Fruit fly (Drosophila melanogaster): ENCODE measurements around the gene GMF.
A peak's percentile ranks its signal among the peaks of the same experiment; 100 is the strongest.

GMF gene

DNA sequence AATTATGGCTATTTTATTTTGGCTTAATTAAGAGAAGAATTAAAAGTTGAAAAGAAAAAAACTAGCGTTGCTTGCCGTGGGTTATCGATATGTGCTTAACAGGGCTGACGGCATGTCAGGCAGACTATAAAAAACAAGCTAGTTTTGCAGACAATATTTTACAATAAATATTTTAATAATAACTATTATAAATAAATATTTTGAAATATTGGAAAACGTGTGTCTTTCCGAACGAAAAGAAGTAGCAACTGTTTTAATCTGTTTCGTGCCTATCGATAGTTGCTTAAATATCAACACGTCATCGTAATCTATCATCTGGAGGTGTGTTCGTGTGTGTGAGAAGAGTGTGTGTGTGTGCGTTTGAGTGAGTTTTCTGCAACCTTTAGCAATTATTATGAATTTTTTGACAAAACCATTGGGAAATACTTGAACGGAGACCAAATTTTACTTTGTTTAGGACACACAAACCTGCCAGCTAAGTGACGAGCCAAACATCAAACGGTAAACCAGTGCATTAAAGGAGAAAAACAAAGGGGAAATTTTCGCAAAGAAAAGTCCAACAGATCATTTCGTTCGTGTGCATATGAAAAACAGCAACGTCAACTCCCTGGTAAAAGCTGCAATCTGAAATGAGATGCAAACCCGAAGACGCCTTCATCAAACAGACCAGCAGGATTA, 4.4 kb upstream of the GMF start, which contains the start of the genes CG5861 and Syx5 (continued):
- TF ChIP-seq insv (GFP tag; optimal IDR thresholded peaks at IDR 0.05) (peak in 1 of 2 experiments; percentile 43), CG1602 (GFP tag; optimal IDR thresholded peaks at IDR 0.05) (no peak), Sry-β (GFP tag; optimal IDR thresholded peaks at IDR 0.05) (peak; percentile 85), CrebB (tag; optimal IDR thresholded peaks at IDR 0.05) (peak; percentile 50), Taf1 (GFP tag; IDR thresholded peaks at IDR 0.05) (no peak), wek (GFP tag; optimal IDR thresholded peaks at IDR 0.05) (no peak), CG13123 (GFP tag; optimal IDR thresholded peaks at IDR 0.05) (no peak), NfI (GFP tag; optimal IDR thresholded peaks at IDR 0.05) (peak; percentile 72), Hr39 (optimal IDR thresholded peaks at IDR 0.05) (no peak), ftz-f1 (GFP tag; optimal IDR thresholded peaks at IDR 0.05) (no peak), Kr (GFP tag; optimal IDR thresholded peaks at IDR 0.05) (no peak), z (GFP tag; IDR thresholded peaks at IDR 0.05) (peak; percentile 96), HLH3B (GFP tag; IDR thresholded peaks at IDR 0.05) (peak; percentile 40; the same call in 1 of the 2 replicates), CG6854 (GFP tag; optimal IDR thresholded peaks at IDR 0.05) (no peak), CG1233 (GFP tag; optimal IDR thresholded peaks at IDR 0.05) (peak; percentile 29), Ets97D (GFP tag; optimal IDR thresholded peaks at IDR 0.05) (peak; percentile 32), bbx (GFP tag; IDR thresholded peaks at IDR 0.05; ENCODE audit: partially characterized antibody) (no peak; the same call in none of the 2 replicates), row (GFP tag; IDR thresholded peaks at IDR 0.05) (peak; percentile 86), Hr78 (GFP tag; optimal IDR thresholded peaks at IDR 0.05) (peak in 1 of 2 experiments; percentile 18), Abd-B (GFP tag; optimal IDR thresholded peaks at IDR 0.05) (no peak), prd (optimal IDR thresholded peaks at IDR 0.05) (no peak), prd (GFP tag; IDR thresholded peaks at IDR 0.05) (peak; percentile 67), Dip3 (GFP tag; optimal IDR thresholded peaks at IDR 0.05) (no peak), esg (GFP tag; conservative IDR thresholded peaks at IDR 0.05) (peak; percentile 44; the same call in 1 of the 2 replicates), CG14014 (GFP tag; IDR thresholded peaks at IDR 0.05) (peak; percentile 16; the same call in 1 of the 2 replicates), en (GFP tag; optimal IDR thresholded peaks at IDR 0.05) (no peak), ash1 (GFP tag; optimal IDR thresholded peaks at IDR 0.05) (no peak), fru (optimal IDR thresholded peaks at IDR 0.05) (no peak), eve (GFP tag; optimal IDR thresholded peaks at IDR 0.05) (no peak), Max (GFP tag; optimal IDR thresholded peaks at IDR 0.05) (peak; percentile 45), CG3407 (GFP tag; optimal IDR thresholded peaks at IDR 0.05) (peak; percentile 30), CG14860 (GFP tag; IDR thresholded peaks at IDR 0.05; ENCODE audit: partially characterized antibody) (peak; percentile 88), fd3F (GFP tag; optimal IDR thresholded peaks at IDR 0.05) (peak; percentile 20), gcm (GFP tag; optimal IDR thresholded peaks at IDR 0.05) (peak; percentile 68), CG15514 (GFP tag; optimal IDR thresholded peaks at IDR 0.05) (peak; percentile 52), CG14965 (GFP tag; optimal IDR thresholded peaks at IDR 0.05; ENCODE audit: borderline replicate concordance) (no peak), Hsf (GFP tag; optimal IDR thresholded peaks at IDR 0.05) (peak; percentile 30), CG4404 (GFP tag; IDR thresholded peaks at IDR 0.05) (0 out of 2 replicates have a peak, but pooled peaks have one; percentile 25), CG17802 (tag; optimal IDR thresholded peaks at IDR 0.05) (no peak), gcm2 (GFP tag; optimal IDR thresholded peaks at IDR 0.05) (no peak), zen (tag; optimal IDR thresholded peaks at IDR 0.05) (peak; percentile 73), CG17361 (GFP tag; IDR thresholded peaks at IDR 0.05) (peak; percentile 57; the same call in 2 of the 3 replicates), oc (tag; optimal IDR thresholded peaks at IDR 0.05) (no peak), ci (GFP tag; IDR thresholded peaks at IDR 0.05) (no peak), lab (GFP tag; optimal IDR thresholded peaks at IDR 0.05) (peak; percentile 81), Oaz (GFP tag; IDR thresholded peaks at IDR 0.05) (no peak), H2.0 (GFP tag; IDR thresholded peaks at IDR 0.05) (no peak), CG2120 (GFP tag; optimal IDR thresholded peaks at IDR 0.05) (peak; percentile 63), D (optimal IDR thresholded peaks at IDR 0.05) (no peak), D (GFP tag; optimal IDR thresholded peaks at IDR 0.05) (no peak)

Data from whole organism, embryonic.